Fruit fly (Drosophila melanogaster): Measurements from ENCODE around the gene BicD.

dm6 chr2L:17477710-17478109, 4.7 kb upstream of the BicD start, which contains the start of gene cass:
- TF ChIP-seq CG10366 (GFP tag; IDR thresholded peaks at IDR 0.05) (no peak), nom (GFP tag; optimal IDR thresholded peaks at IDR 0.05) (no peak), lola (GFP tag; optimal IDR thresholded peaks at IDR 0.05) (no peak), pros (GFP tag; optimal IDR thresholded peaks at IDR 0.05) (no peak), CG8290 (GFP tag; optimal IDR thresholded peaks at IDR 0.05) (peak; percentile 39), CG8290 (tag; optimal IDR thresholded peaks at IDR 0.05) (peak in 1 of 2 experiments; percentile 70)

Measured in whole organism, embryonic.